Worm (Caenorhabditis elegans): ENCODE results near the gene C35D6.4.

The C35D6.4 gene

ce11 chrIV:16396651-16397050, 45.9 kb downstream of the C35D6.4 start:
- TF ChIP-seq lin-29 (GFP tag; IDR thresholded peaks at IDR 0.05) (no peak), lir-3 (tag; optimal IDR thresholded peaks at IDR 0.05) (no peak), ceh-44 (GFP tag; IDR thresholded peaks at IDR 0.05) (no peak), snpc-4 (tag; optimal IDR thresholded peaks at IDR 0.05) (no peak), sdz-12 (GFP tag; optimal IDR thresholded peaks at IDR 0.05) (no peak), nhr-77 (tag; optimal IDR thresholded peaks at IDR 0.05) (no peak), F26F4.8 (GFP tag; conservative IDR thresholded peaks at IDR 0.05) (no peak), F10B5.3 (tag; optimal IDR thresholded peaks at IDR 0.05) (no peak), snpc-1.2 (GFP tag; IDR thresholded peaks at IDR 0.05) (no peak), daf-12 (tag; optimal IDR thresholded peaks at IDR 0.05) (no peak), nhr-25 (tag; optimal IDR thresholded peaks at IDR 0.05; ENCODE audit: borderline replicate concordance, insufficient read depth) (no peak), F37D6.2 (tag; optimal IDR thresholded peaks at IDR 0.05) (no peak), tra-1 (GFP tag; IDR thresholded peaks at IDR 0.05) (no peak), fkh-10 (GFP tag; optimal IDR thresholded peaks at IDR 0.05) (no peak), nhr-102 (tag; optimal IDR thresholded peaks at IDR 0.05) (no peak)

ce11 chrIV:16397845-16398607, 47.2 kb downstream of the C35D6.4 start:
- TF ChIP-seq nhr-102 (tag; optimal IDR thresholded peaks at IDR 0.05): peak; percentile 58
- peak; percentile 75 to 80; a peak in 1 of 4 replicates for TF ChIP-seq madf-5 (GFP tag; IDR thresholded peaks at IDR 0.05)
- TF ChIP-seq daf-16 (GFP tag; optimal IDR thresholded peaks at IDR 0.05): peak; percentile 23 to 82
- peak; percentile 17 for TF ChIP-seq daf-16 (tag; optimal IDR thresholded peaks at IDR 0.05)
- no peak for TF ChIP-seq lin-15B (tag; optimal IDR thresholded peaks at IDR 0.05)
- no peak for TF ChIP-seq ZK337.2 (GFP tag; IDR thresholded peaks at IDR 0.05)
- TF ChIP-seq lin-13 (GFP tag; optimal IDR thresholded peaks at IDR 0.05): peak; percentile 61
- TF ChIP-seq arid-1 (GFP tag; conservative IDR thresholded peaks at IDR 0.05): peak; percentile 80
- TF ChIP-seq F44E2.7 (GFP tag; IDR thresholded peaks at IDR 0.05): 0 out of 2 replicates have a peak, but pooled peaks have one; percentile 70
- 0 out of 2 replicates have a peak, but pooled peaks have one; percentile 27 for TF ChIP-seq dmd-9 (GFP tag; IDR thresholded peaks at IDR 0.05)
- TF ChIP-seq pha-4 (GFP tag; IDR thresholded peaks at IDR 0.05): peak; percentile 82
- TF ChIP-seq pha-4 (tag; optimal IDR thresholded peaks at IDR 0.05): no peak
- no peak for TF ChIP-seq daf-12 (tag; optimal IDR thresholded peaks at IDR 0.05)
- TF ChIP-seq lsy-2 (tag; optimal IDR thresholded peaks at IDR 0.05): peak in 1 of 2 experiments; percentile 46
- TF ChIP-seq nhr-48 (tag; optimal IDR thresholded peaks at IDR 0.05): peak; percentile 50
- no peak for TF ChIP-seq ztf-11 (tag; optimal IDR thresholded peaks at IDR 0.05)
- 0 out of 2 replicates have a peak, but pooled peaks have one; percentile 11 for TF ChIP-seq ctbp-1 (GFP tag; IDR thresholded peaks at IDR 0.05)
- peak; percentile 41 for TF ChIP-seq spr-3 (GFP tag; optimal IDR thresholded peaks at IDR 0.05)
- no peak for TF ChIP-seq php-3 (GFP tag; IDR thresholded peaks at IDR 0.05)
- peak; percentile 90 for TF ChIP-seq egl-43 (GFP tag; IDR thresholded peaks at IDR 0.05)
- TF ChIP-seq set-16 (GFP tag; IDR thresholded peaks at IDR 0.05): no peak
- no peak for TF ChIP-seq pqm-1 (tag; optimal IDR thresholded peaks at IDR 0.05)
- no peak for TF ChIP-seq ceh-32 (tag; optimal IDR thresholded peaks at IDR 0.05; ENCODE audit: poor library complexity)
- no peak for TF ChIP-seq unc-130 (GFP tag; optimal IDR thresholded peaks at IDR 0.05)
- peak; percentile 60 for TF ChIP-seq mes-2 (tag; optimal IDR thresholded peaks at IDR 0.05; ENCODE audit: poor library complexity, severe bottlenecking)
- no peak for TF ChIP-seq ZK546.5 (tag; optimal IDR thresholded peaks at IDR 0.05)
- no peak for TF ChIP-seq fos-1 (tag; optimal IDR thresholded peaks at IDR 0.05)
- peak; percentile 50 for TF ChIP-seq mep-1 (tag; optimal IDR thresholded peaks at IDR 0.05)
- no peak for TF ChIP-seq zfp-3 (GFP tag; conservative IDR thresholded peaks at IDR 0.05)
- TF ChIP-seq nhr-111 (GFP tag; optimal IDR thresholded peaks at IDR 0.05): no peak
- TF ChIP-seq jun-1 (tag; optimal IDR thresholded peaks at IDR 0.05): no peak
- no peak for TF ChIP-seq unc-39 (tag; optimal IDR thresholded peaks at IDR 0.05)
- no peak for TF ChIP-seq cey-2 (tag; optimal IDR thresholded peaks at IDR 0.05; ENCODE audit: borderline replicate concordance, insufficient read depth)
- no peak for TF ChIP-seq zip-2 (tag; optimal IDR thresholded peaks at IDR 0.05)
- TF ChIP-seq hlh-11 (tag; optimal IDR thresholded peaks at IDR 0.05): no peak
- TF ChIP-seq nhr-11 (tag; optimal IDR thresholded peaks at IDR 0.05): no peak
- no peak for TF ChIP-seq ceh-44 (GFP tag; IDR thresholded peaks at IDR 0.05)
